Fruit fly (Drosophila melanogaster) whole organism, wandering third instar larva: ENCODE results near the gene CG10993.

Source experiments
- Hnf4 ChIP-seq: fragments of 200-800 bp; sonication (Bioruptor generic); optimal IDR thresholded peaks from 2 replicates; lab custom pipeline; 2016; ENCODE audit warnings: missing biosample characterization, mild to moderate bottlenecking, missing genetic modification characterization
- Myc ChIP-seq: fragments of >200 bp; optimal IDR thresholded peaks from 2 replicates; lab custom pipeline; 2017
- br ChIP-seq: fragments of 200-800 bp; sonication (Bioruptor generic); optimal IDR thresholded peaks from 2 replicates; lab custom pipeline; 2016; ENCODE audit warnings: missing biosample characterization, missing genetic modification characterization
- dsf ChIP-seq: sonication (Bioruptor generic); optimal IDR thresholded peaks from 2 replicates; lab custom pipeline; 2016; ENCODE audit warnings: missing biosample characterization, missing genetic modification characterization, borderline replicate concordance
- foxo ChIP-seq, 2 experiments: fragments of 200-800 bp; sonication (Bioruptor generic); optimal IDR thresholded peaks; 2 replicates in 1 of 2; 3 replicates in 1 of 2; lab custom pipeline; 2016 to 2017; ENCODE audit warnings: missing biosample characterization in 2 of 2, missing genetic modification characterization in 2 of 2
- jim ChIP-seq: fragments of 175-275, 200-325 bp; sonication (Bioruptor generic); optimal IDR thresholded peaks from 2 replicates; lab custom pipeline; 2016; ENCODE audit warnings: missing biosample characterization, mild to moderate bottlenecking, missing genetic modification characterization
- pan ChIP-seq: fragments of >200 bp; optimal IDR thresholded peaks from 2 replicates; lab custom pipeline; 2017
- usp ChIP-seq: fragments of >200 bp; optimal IDR thresholded peaks from 2 replicates; lab custom pipeline; 2017; ENCODE audit warnings: missing biosample characterization, missing genetic modification characterization
- woc ChIP-seq: sonication (Bioruptor generic); optimal IDR thresholded peaks from 2 replicates; lab custom pipeline; 2016; ENCODE audit warnings: missing biosample characterization, mild to moderate bottlenecking, missing genetic modification characterization

DNA sequence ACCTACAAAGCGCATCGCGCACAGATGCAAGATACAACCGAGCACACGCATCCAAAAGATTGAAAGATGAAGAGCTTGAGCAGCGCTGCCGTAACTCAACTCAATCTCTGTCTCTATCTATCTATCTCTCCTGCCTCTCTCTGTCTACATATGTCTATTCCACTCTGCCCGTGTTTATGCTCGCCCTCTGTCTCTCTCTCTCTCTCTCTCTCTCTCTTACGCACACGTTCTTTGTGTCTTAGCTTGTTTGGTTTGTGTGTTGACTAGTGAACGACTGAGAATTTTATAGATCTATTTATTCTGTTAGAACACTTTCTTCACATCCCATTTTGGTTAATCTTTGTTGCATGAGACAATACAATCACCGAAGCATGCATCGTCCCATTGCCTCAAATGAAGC lies 14.6 kb upstream of the CG10993 start:
- no peak for TF ChIP-seq jim (GFP tag; lab: Kevin White, UChicago)
- no peak for TF ChIP-seq pan
- no peak for TF ChIP-seq Myc (lab: Kevin White, UChicago)
- TF ChIP-seq Hnf4 (GFP tag; lab: Kevin White, UChicago), result no peak
- no peak for TF ChIP-seq woc (GFP tag; lab: Kevin White, UChicago)
- TF ChIP-seq usp (GFP tag; lab: Kevin White, UChicago), result no peak
- no peak for TF ChIP-seq br (GFP tag; lab: Kevin White, UChicago)
- TF ChIP-seq foxo (GFP tag; optimal IDR thresholded peaks at IDR 0.05; lab: Kevin White, UChicago), result no peak
- no peak for TF ChIP-seq dsf (GFP tag; lab: Kevin White, UChicago)
